Worm (Caenorhabditis elegans) whole organism, L4 larva: ENCODE data around the gene R07B1.9.

Source experiments
- F37D6.2 ChIP-seq: sonication (generic microtip); optimal IDR thresholded peaks from 2 replicates; lab custom pipeline; 2016; ENCODE audit warnings: mild to moderate bottlenecking, missing genetic modification characterization, missing compliant biosample characterization
- R02D3.7 ChIP-seq: fragments of 150-350 bp; sonication (generic microtip); optimal IDR thresholded peaks from 3 replicates; lab custom pipeline; 2014; ENCODE audit warnings: missing biosample characterization, missing genetic modification characterization
- aly-2 ChIP-seq: sonication (generic microtip); optimal IDR thresholded peaks from 2 replicates; lab custom pipeline; 2018; ENCODE audit warnings: missing biosample characterization, missing genetic modification characterization
- mdl-1 ChIP-seq, 2 experiments: fragments of 150-350 bp in 1 of 2; sonication (generic microtip) in 1 of 2; optimal IDR thresholded peaks; 2 replicates each; lab custom pipeline; 2014 to 2017; ENCODE audit warnings: missing biosample characterization in 2 of 2, missing genetic modification characterization in 2 of 2
- nhr-10 ChIP-seq: fragments of 150-350 bp; optimal IDR thresholded peaks from 2 replicates; lab custom pipeline; 2014; ENCODE audit warnings: missing biosample characterization, missing genetic modification characterization
- nhr-11 ChIP-seq: fragments of 150-350 bp; optimal IDR thresholded peaks from 2 replicates; lab custom pipeline; 2014; ENCODE audit warnings: missing biosample characterization, missing genetic modification characterization
- nhr-41 ChIP-seq: fragments of 200-800 bp; sonication (Bioruptor generic); IDR thresholded peaks from 2 replicates; pipeline ENCODE4 v1.3.6; 2022; ENCODE audit warnings: missing genetic modification reagents, missing genetic modification characterization, missing compliant biosample characterization
- skn-1 ChIP-seq: fragments of 150-350 bp; optimal IDR thresholded peaks from 2 replicates; lab custom pipeline; 2014; ENCODE audit warnings: missing biosample characterization, missing genetic modification characterization

- no peak for TF ChIP-seq nhr-10 (tag; lab: Kevin White, UChicago)
- TF ChIP-seq aly-2, result no peak
- no peak for TF ChIP-seq nhr-41 (GFP tag; lab: Robert Waterston, UW)
- no peak for TF ChIP-seq R02D3.7 (tag; lab: Kevin White, UChicago)
- TF ChIP-seq mdl-1 (tag; optimal IDR thresholded peaks at IDR 0.05; lab: Kevin White, UChicago), result no peak
- TF ChIP-seq F37D6.2 (tag; lab: Kevin White, UChicago), result no peak
- no peak for TF ChIP-seq nhr-11 (tag; lab: Kevin White, UChicago)
- no peak for TF ChIP-seq skn-1
Observed at ce11 chrX:9858069-9858468, 19.1 kb upstream of the R07B1.9 start, which contains the start of gene scav-5.
